Fruit fly (Drosophila melanogaster) whole organism, embryonic: ENCODE results near the gene CG15642.

Experiments
- B-H2 ChIP-seq: fragments of 200-800 bp; sonication (Bioruptor generic); optimal IDR thresholded peaks from 2 replicates; lab custom pipeline; 2018; ENCODE audit warnings: missing biosample characterization, mild to moderate bottlenecking, missing genetic modification characterization
- Bdp1 ChIP-seq: fragments of 200-800 bp; sonication (Bioruptor generic); optimal IDR thresholded peaks from 3 replicates; lab custom pipeline; 2016; ENCODE audit warnings: missing biosample characterization, missing genetic modification characterization
- CG10147 ChIP-seq: fragments of 200-800 bp; sonication (Bioruptor generic); optimal IDR thresholded peaks from 2 replicates; lab custom pipeline; 2019; ENCODE audit warnings: missing biosample characterization, mild to moderate bottlenecking, missing genetic modification characterization, moderate library complexity
- CG12104 ChIP-seq: fragments of 200-800 bp; sonication (Bioruptor generic); optimal IDR thresholded peaks from 3 replicates; lab custom pipeline; 2016; ENCODE audit warnings: missing biosample characterization, missing genetic modification characterization
- CG12942 ChIP-seq: fragments of 200-800 bp; sonication (Bioruptor generic); optimal IDR thresholded peaks from 3 replicates; lab custom pipeline; 2016; ENCODE audit warnings: missing biosample characterization, missing genetic modification characterization
- CG13775 ChIP-seq: fragments of 200-800 bp; sonication (Bioruptor generic); optimal IDR thresholded peaks from 3 replicates; lab custom pipeline; 2017; ENCODE audit warnings: missing biosample characterization, mild to moderate bottlenecking, missing genetic modification characterization
- CG14710 ChIP-seq: fragments of 200-800 bp; sonication (Bioruptor generic); optimal IDR thresholded peaks from 3 replicates; lab custom pipeline; 2019; ENCODE audit warnings: missing biosample characterization, mild to moderate bottlenecking, missing genetic modification characterization, moderate library complexity
- CG1529 ChIP-seq: fragments of 200-800 bp; sonication (Bioruptor generic); optimal IDR thresholded peaks from 3 replicates; lab custom pipeline; 2018; ENCODE audit warnings: missing biosample characterization, missing genetic modification characterization
- CG15601 ChIP-seq: fragments of 200-800 bp; sonication (Bioruptor generic); optimal IDR thresholded peaks from 3 replicates; lab custom pipeline; 2019; ENCODE audit warnings: missing biosample characterization, mild to moderate bottlenecking, missing genetic modification characterization, moderate library complexity
- CG17359 ChIP-seq: fragments of 200-800 bp; sonication (Bioruptor generic); optimal IDR thresholded peaks from 3 replicates; lab custom pipeline; 2018; ENCODE audit warnings: missing biosample characterization, mild to moderate bottlenecking, missing genetic modification characterization, moderate library complexity
- CG17361 ChIP-seq: fragments of 200-800 bp; sonication (Bioruptor generic); IDR thresholded peaks from 3 replicates; pipeline ENCODE4 v1.3.6; 2022; ENCODE audit warnings: missing biosample characterization, missing genetic modification characterization
- CG31224 ChIP-seq: fragments of 200-800 bp; sonication (Bioruptor generic); IDR thresholded peaks from 2 replicates; pipeline ENCODE4 v1.3.6; 2022; ENCODE audit warnings: missing biosample characterization, missing genetic modification characterization
- CG3163 ChIP-seq: fragments of 200-800 bp; sonication (Bioruptor generic); optimal IDR thresholded peaks from 3 replicates; lab custom pipeline; 2016; ENCODE audit warnings: missing biosample characterization, missing genetic modification characterization
- CG34422 ChIP-seq: fragments of 200-800 bp; sonication (Bioruptor generic); IDR thresholded peaks from 3 replicates; pipeline ENCODE4 v1.3.6; 2022; ENCODE audit warnings: missing biosample characterization, missing genetic modification characterization
- CG3726 ChIP-seq: fragments of 200-800 bp; sonication (Bioruptor generic); IDR thresholded peaks from 3 replicates; pipeline ENCODE4, ENCODE4 v1.3.6; 2022; ENCODE audit warnings: missing biosample characterization, missing genetic modification characterization
- CG3995 ChIP-seq: fragments of 200-800 bp; sonication (Bioruptor generic); optimal IDR thresholded peaks from 3 replicates; lab custom pipeline; 2016; ENCODE audit warnings: missing biosample characterization, missing genetic modification characterization
- CG4617 ChIP-seq: fragments of 200-800 bp; sonication (Bioruptor generic); optimal IDR thresholded peaks from 3 replicates; lab custom pipeline; 2016; ENCODE audit warnings: missing biosample characterization, missing genetic modification characterization, borderline replicate concordance
- CG6765 ChIP-seq: fragments of 200-800 bp; sonication (Bioruptor generic); optimal IDR thresholded peaks from 3 replicates; lab custom pipeline; 2017; ENCODE audit warnings: missing biosample characterization, mild to moderate bottlenecking, missing genetic modification characterization
- CG8388 ChIP-seq: fragments of 200-800 bp; sonication (Bioruptor generic); optimal IDR thresholded peaks from 2 replicates; lab custom pipeline; 2019; ENCODE audit warnings: missing biosample characterization, mild to moderate bottlenecking, missing genetic modification characterization, moderate library complexity
- Dek ChIP-seq: fragments of 200-800 bp; sonication (Bioruptor generic); optimal IDR thresholded peaks from 3 replicates; lab custom pipeline; 2019; ENCODE audit warnings: missing biosample characterization, mild to moderate bottlenecking, missing genetic modification characterization, moderate library complexity
- E2f2 ChIP-seq: fragments of 200-800 bp; sonication (Bioruptor generic); IDR thresholded peaks from 2 replicates; pipeline ENCODE4 v1.3.6; 2022; ENCODE audit warnings: missing biosample characterization, missing genetic modification characterization
- Eip74EF ChIP-seq, 2 experiments: fragments of 200-800 bp in 1 of 2; fragments of >200 bp in 1 of 2; sonication (Bioruptor generic) in 1 of 2; optimal IDR thresholded peaks; 2 replicates each; lab custom pipeline; 2017 to 2019; ENCODE audit warnings: missing biosample characterization in 2 of 2, missing genetic modification characterization in 2 of 2, mild to moderate bottlenecking in 1 of 2, moderate library complexity in 1 of 2
- Gug ChIP-seq: fragments of 200-800 bp; sonication (Bioruptor generic); IDR thresholded peaks from 4 replicates; pipeline ENCODE4 v1.3.6; 2022; ENCODE audit warnings: missing biosample characterization, missing genetic modification characterization
- HLH3B ChIP-seq: fragments of 200-800 bp; sonication (Bioruptor generic); IDR thresholded peaks from 2 replicates; pipeline ENCODE4 v1.3.6; 2022; ENCODE audit warnings: missing biosample characterization, missing genetic modification characterization
- Hmx ChIP-seq: fragments of 200-800 bp; sonication (Bioruptor generic); optimal IDR thresholded peaks from 2 replicates; lab custom pipeline; 2016; ENCODE audit warnings: missing biosample characterization, missing genetic modification characterization
- Hsf ChIP-seq: fragments of 200-800 bp; sonication (Bioruptor generic); optimal IDR thresholded peaks from 3 replicates; lab custom pipeline; 2016; ENCODE audit warnings: missing biosample characterization, missing genetic modification characterization
- Lpt ChIP-seq: fragments of >200 bp; optimal IDR thresholded peaks from 2 replicates; lab custom pipeline; 2018; ENCODE audit warnings: missing biosample characterization, missing genetic modification characterization
- Mad ChIP-seq: fragments of 200-800 bp; sonication (Bioruptor generic); optimal IDR thresholded peaks from 2 replicates; lab custom pipeline; 2016; ENCODE audit warnings: missing biosample characterization, missing genetic modification characterization
- PHDP ChIP-seq: fragments of 200-800 bp; sonication (Bioruptor generic); optimal IDR thresholded peaks from 3 replicates; lab custom pipeline; 2018; ENCODE audit warnings: missing biosample characterization, mild to moderate bottlenecking, missing genetic modification characterization, moderate library complexity
- Poxn ChIP-seq: fragments of 200-800 bp; sonication (Bioruptor generic); IDR thresholded peaks from 2 replicates; pipeline ENCODE4 v1.3.6; 2022; ENCODE audit warnings: missing biosample characterization, missing genetic modification characterization
- Rfx ChIP-seq: fragments of 200-800 bp; sonication (Bioruptor generic); IDR thresholded peaks from 2 replicates; pipeline ENCODE4 v1.3.6; 2022; ENCODE audit warnings: missing biosample characterization, missing genetic modification characterization
- YL-1 ChIP-seq: fragments of 200-800 bp; sonication (Bioruptor generic); optimal IDR thresholded peaks from 3 replicates; lab custom pipeline; 2017; ENCODE audit warnings: missing biosample characterization, mild to moderate bottlenecking, missing genetic modification characterization
- ab ChIP-seq: fragments of 200-800 bp; sonication (Bioruptor generic); optimal IDR thresholded peaks from 2 replicates; lab custom pipeline; 2016; ENCODE audit warnings: missing biosample characterization, missing genetic modification characterization
- bab2 ChIP-seq: fragments of 200-800 bp; sonication (Bioruptor generic); optimal IDR thresholded peaks from 2 replicates; lab custom pipeline; 2016; ENCODE audit warnings: missing biosample characterization, missing genetic modification characterization
- caup ChIP-seq: fragments of 200-800 bp; sonication (Bioruptor generic); optimal IDR thresholded peaks from 3 replicates; lab custom pipeline; 2017; ENCODE audit warnings: missing biosample characterization, mild to moderate bottlenecking, missing genetic modification characterization, moderate library complexity; ENCODE audit not compliant: severe bottlenecking
- cwo ChIP-seq: fragments of 200-800 bp; sonication (Bioruptor generic); optimal IDR thresholded peaks from 3 replicates; lab custom pipeline; 2017; ENCODE audit warnings: missing biosample characterization, missing genetic modification characterization, mild to moderate bottlenecking, moderate library complexity, missing genetic modification reagents
- dmrt99B ChIP-seq: fragments of 200-800 bp; sonication (Bioruptor generic); optimal IDR thresholded peaks from 2 replicates; lab custom pipeline; 2018; ENCODE audit warnings: missing biosample characterization, mild to moderate bottlenecking, missing genetic modification characterization, moderate library complexity
- gce ChIP-seq: fragments of 200-800 bp; sonication (Bioruptor generic); IDR thresholded peaks from 3 replicates; pipeline ENCODE4 v1.3.6; 2022; ENCODE audit warnings: missing biosample characterization, missing genetic modification characterization
- gcm2 ChIP-seq: fragments of 200-800 bp; sonication (Bioruptor generic); optimal IDR thresholded peaks from 2 replicates; lab custom pipeline; 2016; ENCODE audit warnings: missing biosample characterization, missing genetic modification characterization
- gfzf ChIP-seq: fragments of 200-800 bp; sonication (Bioruptor generic); optimal IDR thresholded peaks from 2 replicates; lab custom pipeline; 2016; ENCODE audit warnings: missing biosample characterization, mild to moderate bottlenecking, missing genetic modification characterization, moderate library complexity
- gsb ChIP-seq: fragments of 200-800 bp; sonication (Bioruptor generic); IDR thresholded peaks from 2 replicates; pipeline ENCODE4 v1.3.6; 2022; ENCODE audit warnings: missing biosample characterization, missing genetic modification characterization
- kah ChIP-seq: fragments of 200-800 bp; sonication (Bioruptor generic); optimal IDR thresholded peaks from 2 replicates; lab custom pipeline; 2018; ENCODE audit warnings: missing biosample characterization, mild to moderate bottlenecking, missing genetic modification characterization
- lilli ChIP-seq: fragments of 200-800 bp; sonication (Bioruptor generic); optimal IDR thresholded peaks from 3 replicates; lab custom pipeline; 2016; ENCODE audit warnings: missing biosample characterization, missing genetic modification characterization
- lola ChIP-seq, 3 experiments: fragments of >200 bp in 2 of 3; fragments of 200-800 bp in 1 of 3; sonication (Bioruptor generic) in 1 of 3; optimal IDR thresholded peaks; 2 replicates each; lab custom pipeline; 2017 to 2019; ENCODE audit warnings: missing biosample characterization in 3 of 3, missing genetic modification characterization in 3 of 3, mild to moderate bottlenecking in 1 of 3, moderate library complexity in 1 of 3
- luna ChIP-seq: fragments of 200-800 bp; sonication (Bioruptor generic); optimal IDR thresholded peaks from 2 replicates; lab custom pipeline; 2016; ENCODE audit warnings: missing biosample characterization, missing genetic modification characterization
- mld ChIP-seq: fragments of 200-800 bp; sonication (Bioruptor generic); IDR thresholded peaks from 3 replicates; pipeline ENCODE4 v1.3.6; 2022; ENCODE audit warnings: missing biosample characterization, missing genetic modification characterization; ENCODE audit not compliant: partially characterized antibody
- nerfin-2 ChIP-seq: fragments of 200-800 bp; sonication (Bioruptor generic); IDR thresholded peaks from 2 replicates; pipeline ENCODE4 v1.3.6; 2022; ENCODE audit warnings: missing biosample characterization, missing genetic modification characterization; ENCODE audit not compliant: partially characterized antibody
- pb ChIP-seq: fragments of 200-800 bp; sonication (Bioruptor generic); optimal IDR thresholded peaks from 3 replicates; lab custom pipeline; 2016; ENCODE audit warnings: missing biosample characterization, missing genetic modification characterization
- pho ChIP-seq: fragments of 200-800 bp; sonication (Bioruptor generic); optimal IDR thresholded peaks from 2 replicates; lab custom pipeline; 2016; ENCODE audit warnings: missing biosample characterization, missing genetic modification characterization
- ranshi ChIP-seq: fragments of 200-800 bp; sonication (Bioruptor generic); IDR thresholded peaks from 2 replicates; pipeline ENCODE4 v1.3.6; 2022; ENCODE audit warnings: missing biosample characterization, missing genetic modification characterization
- sqz ChIP-seq: fragments of 200-800 bp; sonication (Bioruptor generic); optimal IDR thresholded peaks from 3 replicates; lab custom pipeline; 2018; ENCODE audit warnings: missing biosample characterization, mild to moderate bottlenecking, missing genetic modification characterization

CG15642 gene

DNA sequence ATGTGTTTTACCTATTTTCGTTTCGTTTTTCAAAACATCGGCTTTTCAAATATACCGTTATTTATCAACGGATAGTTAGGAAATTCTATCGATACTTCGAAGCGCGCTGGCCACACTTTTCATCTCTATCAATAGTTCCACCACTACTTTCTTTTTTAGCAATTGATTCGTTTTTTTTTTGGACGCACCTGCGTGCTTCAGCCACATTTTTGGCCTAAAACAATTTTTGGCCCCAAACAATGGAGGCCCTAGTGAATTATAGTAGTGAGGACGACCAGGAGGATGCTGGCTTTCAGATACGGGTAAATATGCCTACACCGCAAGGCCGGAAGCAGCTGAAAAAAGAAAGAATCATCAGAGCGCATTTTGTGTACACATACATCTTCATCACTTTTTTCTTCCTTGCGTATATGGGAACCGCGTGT, 14.7 kb upstream of the CG15642 start, which contains the start of gene CG6340 (continued):
- TF ChIP-seq CG13775 (GFP tag; lab: Kevin White, UChicago) (no peak), Lpt (GFP tag; lab: Kevin White, UChicago) (no peak), nerfin-2 (GFP tag; lab: Robert Waterston, UW) (peak; percentile 62), sqz (GFP tag; lab: Kevin White, UChicago) (peak; percentile 82), gcm2 (GFP tag; lab: Kevin White, UChicago) (no peak), B-H2 (GFP tag; lab: Kevin White, UChicago) (no peak), cwo (no peak), gsb (no peak), dmrt99B (no peak), mld (GFP tag; lab: Robert Waterston, UW) (no peak), Mad (GFP tag; lab: Kevin White, UChicago) (no peak), Bdp1 (no peak), CG3726 (GFP tag; lab: Robert Waterston, UW) (no peak), CG17359 (no peak), kah (GFP tag; lab: Kevin White, UChicago) (no peak), CG1529 (GFP tag; lab: Kevin White, UChicago) (no peak), CG3163 (no peak), CG17361 (GFP tag; lab: Robert Waterston, UW) (no peak), gce (GFP tag; lab: Robert Waterston, UW) (no peak), ab (GFP tag; lab: Kevin White, UChicago) (no peak), CG6765 (GFP tag; lab: Kevin White, UChicago) (no peak), CG8388 (no peak), Eip74EF (GFP tag; optimal IDR thresholded peaks at IDR 0.05; lab: Kevin White, UChicago) (no peak), Rfx (peak; percentile 14; the same call in 1 of the 2 replicates), CG14710 (tag; lab: Kevin White, UChicago) (peak; percentile 29), ranshi (GFP tag; lab: Robert Waterston, UW) (no peak), CG3995 (GFP tag; lab: Kevin White, UChicago) (no peak), Hsf (no peak), Dek (tag; lab: Kevin White, UChicago) (no peak), HLH3B (no peak), CG10147 (GFP tag; lab: Kevin White, UChicago) (no peak), gfzf (GFP tag; lab: Kevin White, UChicago) (peak; percentile 63), CG31224 (no peak), CG12942 (GFP tag; lab: Kevin White, UChicago) (no peak), Poxn (no peak), Hmx (GFP tag; lab: Kevin White, UChicago) (no peak), E2f2 (GFP tag; lab: Robert Waterston, UW) (peak; percentile 76), pho (GFP tag; lab: Kevin White, UChicago) (no peak), caup (no peak), PHDP (tag; lab: Kevin White, UChicago) (no peak), Gug (GFP tag; lab: Robert Waterston, UW) (no peak), CG4617 (peak; percentile 21), pb (no peak), YL-1 (GFP tag; lab: Kevin White, UChicago) (peak; percentile 56), lola (GFP tag; optimal IDR thresholded peaks at IDR 0.05; lab: Kevin White, UChicago) (no peak), CG12104 (GFP tag; lab: Kevin White, UChicago) (no peak), lilli (GFP tag; lab: Kevin White, UChicago) (no peak), luna (GFP tag; lab: Kevin White, UChicago) (no peak), CG34422 (0 out of 3 replicates have a peak, but pooled peaks have one; percentile 35), bab2 (GFP tag; lab: Kevin White, UChicago) (no peak), CG15601 (peak; percentile 1)
